Fruit fly (Drosophila melanogaster): ENCODE data around the gene betaTub85D.

Gene betaTub85D

dm6 chr3R:9370413-9370812 lies 39.7 kb downstream of the betaTub85D start (continued):
- no peak for TF ChIP-seq pfk (GFP tag; optimal IDR thresholded peaks at IDR 0.05)
- TF ChIP-seq Vsx1 (GFP tag; optimal IDR thresholded peaks at IDR 0.05) = no peak
- TF ChIP-seq CG7357 (GFP tag; IDR thresholded peaks at IDR 0.05) = peak; percentile 52; the same call in 1 of the 3 replicates
- no peak for TF ChIP-seq CG2875 (GFP tag; optimal IDR thresholded peaks at IDR 0.05)
- TF ChIP-seq Mes4 (GFP tag; optimal IDR thresholded peaks at IDR 0.05) = no peak
- TF ChIP-seq CG17912 (GFP tag; optimal IDR thresholded peaks at IDR 0.05) = no peak
- no peak for TF ChIP-seq ems (GFP tag; optimal IDR thresholded peaks at IDR 0.05)
- TF ChIP-seq CG4404 (GFP tag; IDR thresholded peaks at IDR 0.05) = peak; percentile 37; the same call in 1 of the 2 replicates
- peak; percentile 71 for TF ChIP-seq CG3281 (GFP tag; optimal IDR thresholded peaks at IDR 0.05)
- TF ChIP-seq danr (GFP tag; IDR thresholded peaks at IDR 0.05) = peak; percentile 31; the same call in 1 of the 2 replicates
- no peak for TF ChIP-seq eve (GFP tag; optimal IDR thresholded peaks at IDR 0.05)
- TF ChIP-seq eyg (GFP tag; optimal IDR thresholded peaks at IDR 0.05) = no peak
- no peak for TF ChIP-seq CG16779 (GFP tag; IDR thresholded peaks at IDR 0.05)
- TF ChIP-seq Hey (tag; optimal IDR thresholded peaks at IDR 0.05) = no peak
- no peak for TF ChIP-seq CG11560 (tag; IDR thresholded peaks at IDR 0.05)
- peak; percentile 53 to 64 for TF ChIP-seq dpn (GFP tag; optimal IDR thresholded peaks at IDR 0.05)
- no peak for TF ChIP-seq jing (GFP tag; optimal IDR thresholded peaks at IDR 0.05)
- TF ChIP-seq Dip3 (GFP tag; optimal IDR thresholded peaks at IDR 0.05) = peak; percentile 52
- TF ChIP-seq usp (GFP tag; optimal IDR thresholded peaks at IDR 0.05) = no peak
- TF ChIP-seq vnd (GFP tag; IDR thresholded peaks at IDR 0.05; ENCODE audit: partially characterized antibody) = no peak
- TF ChIP-seq Mad (GFP tag; optimal IDR thresholded peaks at IDR 0.05) = no peak
- TF ChIP-seq salm (tag; optimal IDR thresholded peaks at IDR 0.05) = peak; percentile 30
- 0 out of 4 replicates have a peak, but pooled peaks have one; percentile 29 for TF ChIP-seq chinmo (GFP tag; IDR thresholded peaks at IDR 0.05; ENCODE audit: partially characterized antibody)
- TF ChIP-seq CG6791 (GFP tag; IDR thresholded peaks at IDR 0.05; ENCODE audit: partially characterized antibody) = no peak
- TF ChIP-seq bsh (GFP tag; optimal IDR thresholded peaks at IDR 0.05) = no peak
- no peak for TF ChIP-seq lov (optimal IDR thresholded peaks at IDR 0.05)
- TF ChIP-seq lov (GFP tag; IDR thresholded peaks at IDR 0.05) = no peak
- no peak for TF ChIP-seq zen2 (GFP tag; IDR thresholded peaks at IDR 0.05; ENCODE audit: partially characterized antibody)
- TF ChIP-seq lab (GFP tag; optimal IDR thresholded peaks at IDR 0.05) = peak; percentile 73
- TF ChIP-seq z (GFP tag; IDR thresholded peaks at IDR 0.05) = no peak
- TF ChIP-seq fu2 (GFP tag; optimal IDR thresholded peaks at IDR 0.05) = peak; percentile 19
- no peak for TF ChIP-seq CG1602 (GFP tag; optimal IDR thresholded peaks at IDR 0.05)
- peak; percentile 23 for TF ChIP-seq Antp (GFP tag; optimal IDR thresholded peaks at IDR 0.05)
- TF ChIP-seq run (tag; optimal IDR thresholded peaks at IDR 0.05) = no peak
- TF ChIP-seq CG11398 (GFP tag; optimal IDR thresholded peaks at IDR 0.05) = no peak
- TF ChIP-seq org-1 (GFP tag; optimal IDR thresholded peaks at IDR 0.05) = peak; percentile 23
- TF ChIP-seq Trl (optimal IDR thresholded peaks at IDR 0.05) = peak in 1 of 2 experiments; percentile 14
- TF ChIP-seq Trl (GFP tag; optimal IDR thresholded peaks at IDR 0.05) = no peak
- TF ChIP-seq CG8388 (GFP tag; optimal IDR thresholded peaks at IDR 0.05) = no peak
- peak in 1 of 2 experiments; percentile 84 for TF ChIP-seq Hr51 (GFP tag; optimal IDR thresholded peaks at IDR 0.05)
- TF ChIP-seq CG1529 (GFP tag; optimal IDR thresholded peaks at IDR 0.05) = no peak
- no peak for TF ChIP-seq Atf3 (GFP tag; optimal IDR thresholded peaks at IDR 0.05)
- TF ChIP-seq Rx (GFP tag; IDR thresholded peaks at IDR 0.05) = no peak
- TF ChIP-seq pan (optimal IDR thresholded peaks at IDR 0.05) = no peak
- TF ChIP-seq pan (GFP tag; optimal IDR thresholded peaks at IDR 0.05 in 1 of 2, IDR thresholded peaks at IDR 0.05 in 1 of 2) = peak in 1 of 2 experiments; percentile 76
- TF ChIP-seq CG2889 (GFP tag; IDR thresholded peaks at IDR 0.05) = no peak; the same call in 2 of the 3 replicates
- TF ChIP-seq CG17829 (tag; optimal IDR thresholded peaks at IDR 0.05) = peak; percentile 5
- 0 out of 4 replicates have a peak, but pooled peaks have one; percentile 3 for TF ChIP-seq Gug (GFP tag; IDR thresholded peaks at IDR 0.05)
- TF ChIP-seq Taf1 (GFP tag; IDR thresholded peaks at IDR 0.05) = peak; percentile 29; the same call in 1 of the 2 replicates
- no peak for TF ChIP-seq CG4617 (GFP tag; optimal IDR thresholded peaks at IDR 0.05; ENCODE audit: borderline replicate concordance)
- no peak for TF ChIP-seq amos (GFP tag; IDR thresholded peaks at IDR 0.05; ENCODE audit: partially characterized antibody)
- TF ChIP-seq luna (GFP tag; optimal IDR thresholded peaks at IDR 0.05) = no peak

Data from whole organism, embryonic.